Fruit fly (Drosophila melanogaster) whole organism, prepupa: ENCODE measurements around the gene Cp18.
A peak's percentile ranks its signal among the peaks of the same experiment; 100 is the strongest.

Experiments
- Blimp-1 ChIP-seq: fragments of 200-800 bp; sonication (Bioruptor generic); optimal IDR thresholded peaks from 3 replicates; lab custom pipeline; 2017; ENCODE audit warnings: missing biosample characterization, missing genetic modification characterization, mild to moderate bottlenecking, moderate library complexity, missing genetic modification reagents
- CG10631 ChIP-seq: fragments of 200-800 bp; sonication (Bioruptor generic); optimal IDR thresholded peaks from 2 replicates; lab custom pipeline; 2016; ENCODE audit warnings: missing biosample characterization, missing genetic modification characterization
- CG10669 ChIP-seq: fragments of 200-800 bp; sonication (Bioruptor generic); optimal IDR thresholded peaks from 3 replicates; lab custom pipeline; 2018; ENCODE audit warnings: missing biosample characterization, mild to moderate bottlenecking, missing genetic modification characterization, moderate library complexity
- CG11294 ChIP-seq: fragments of 200-800 bp; sonication (Bioruptor generic); IDR thresholded peaks from 2 replicates; pipeline ENCODE4 v1.3.6; 2022; ENCODE audit warnings: missing biosample characterization, missing genetic modification characterization
- CG11762 ChIP-seq: fragments of 200-800 bp; sonication (Bioruptor generic); optimal IDR thresholded peaks from 3 replicates; lab custom pipeline; 2016; ENCODE audit warnings: missing biosample characterization, missing genetic modification characterization; ENCODE audit not compliant: insufficient read depth
- CG15336 ChIP-seq: fragments of 200-800 bp; sonication (Bioruptor generic); IDR thresholded peaks from 2 replicates; pipeline ENCODE4 v1.3.6; 2022; ENCODE audit warnings: missing biosample characterization, missing genetic modification characterization
- CG31627 ChIP-seq: fragments of 200-800 bp; sonication (Bioruptor generic); optimal IDR thresholded peaks from 3 replicates; lab custom pipeline; 2016; ENCODE audit warnings: missing biosample characterization, missing genetic modification characterization
- CG32006 ChIP-seq: fragments of 200-800 bp; sonication (Bioruptor generic); optimal IDR thresholded peaks from 3 replicates; lab custom pipeline; 2017; ENCODE audit warnings: missing biosample characterization, mild to moderate bottlenecking, missing genetic modification characterization
- CG34406 ChIP-seq: fragments of 200-800 bp; sonication (Bioruptor generic); optimal IDR thresholded peaks from 3 replicates; lab custom pipeline; 2016; ENCODE audit warnings: missing biosample characterization, missing genetic modification characterization
- CG3919 ChIP-seq: fragments of 200-800 bp; sonication (Bioruptor generic); optimal IDR thresholded peaks from 3 replicates; lab custom pipeline; 2016; ENCODE audit warnings: missing biosample characterization, missing genetic modification characterization
- CG6163 ChIP-seq: fragments of 200-800 bp; sonication (Bioruptor generic); IDR thresholded peaks from 3 replicates; pipeline ENCODE4 v1.3.6; 2022; ENCODE audit warnings: missing biosample characterization, missing genetic modification characterization
- CG6276 ChIP-seq: fragments of 200-800 bp; sonication (Bioruptor generic); optimal IDR thresholded peaks from 2 replicates; lab custom pipeline; 2017; ENCODE audit warnings: missing biosample characterization, mild to moderate bottlenecking, missing genetic modification characterization
- CG6792 ChIP-seq: fragments of 200-800 bp; sonication (Bioruptor generic); optimal IDR thresholded peaks from 3 replicates; lab custom pipeline; 2016; ENCODE audit warnings: missing biosample characterization, missing genetic modification characterization
- CG6854 ChIP-seq: fragments of 200-800 bp; sonication (Bioruptor generic); optimal IDR thresholded peaks from 2 replicates; lab custom pipeline; 2017; ENCODE audit warnings: missing biosample characterization, mild to moderate bottlenecking, missing genetic modification characterization
- CG8119 ChIP-seq: fragments of 200-800 bp; sonication (Bioruptor generic); IDR thresholded peaks from 3 replicates; pipeline ENCODE4 v1.3.6; 2022; ENCODE audit warnings: missing biosample characterization, missing genetic modification characterization
- CG8319 ChIP-seq: fragments of 200-800 bp; sonication (Bioruptor generic); optimal IDR thresholded peaks from 3 replicates; lab custom pipeline; 2016; ENCODE audit warnings: missing biosample characterization, missing genetic modification characterization
- Eip75B ChIP-seq: fragments of 200-800 bp; sonication (Bioruptor generic); optimal IDR thresholded peaks from 3 replicates; lab custom pipeline; 2016; ENCODE audit warnings: missing biosample characterization, missing genetic modification characterization
- Eip78C ChIP-seq: fragments of 200-800 bp; sonication (Bioruptor generic); peaks from one replicate; lab custom pipeline; 2016; ENCODE audit warnings: missing biosample characterization, missing genetic modification characterization
- Eip93F ChIP-seq: fragments of 200-800 bp; sonication (Bioruptor generic); optimal IDR thresholded peaks from 2 replicates; lab custom pipeline; 2016; ENCODE audit warnings: missing biosample characterization, mild to moderate bottlenecking, missing genetic modification characterization
- Ets21C ChIP-seq: fragments of 200-800 bp; sonication (Bioruptor generic); optimal IDR thresholded peaks from 3 replicates; lab custom pipeline; 2016; ENCODE audit warnings: missing biosample characterization, missing genetic modification characterization
- Ets96B ChIP-seq: fragments of 200-800 bp; optimal IDR thresholded peaks from 2 replicates; lab custom pipeline; 2019; ENCODE audit warnings: missing biosample characterization, mild to moderate bottlenecking, missing genetic modification characterization, moderate library complexity
- Gug ChIP-seq: fragments of 200-800 bp; sonication (Bioruptor generic); IDR thresholded peaks from 2 replicates; pipeline ENCODE4 v1.3.6; 2022; ENCODE audit warnings: missing biosample characterization, missing genetic modification characterization
- Hr39 ChIP-seq: fragments of 200-800 bp; sonication (Bioruptor generic); optimal IDR thresholded peaks from 2 replicates; lab custom pipeline; 2016; ENCODE audit warnings: missing biosample characterization, missing genetic modification characterization
- Hr4 ChIP-seq: fragments of 200-800 bp; sonication (Bioruptor generic); optimal IDR thresholded peaks from 3 replicates; lab custom pipeline; 2016; ENCODE audit warnings: missing biosample characterization, missing genetic modification characterization
- Met ChIP-seq: fragments of 200-800 bp; sonication (Bioruptor generic); optimal IDR thresholded peaks from 3 replicates; lab custom pipeline; 2016; ENCODE audit warnings: missing biosample characterization, missing genetic modification characterization
- OdsH ChIP-seq: fragments of 200-800 bp; sonication (Bioruptor generic); optimal IDR thresholded peaks from 3 replicates; lab custom pipeline; 2016; ENCODE audit warnings: missing biosample characterization, missing genetic modification characterization
- Sox102F ChIP-seq: fragments of 200-800 bp; sonication (Bioruptor generic); optimal IDR thresholded peaks from 2 replicates; lab custom pipeline; 2016; ENCODE audit warnings: missing biosample characterization, mild to moderate bottlenecking, missing genetic modification characterization
- Sox14 ChIP-seq: fragments of 200-800 bp; sonication (Bioruptor generic); optimal IDR thresholded peaks from 3 replicates; lab custom pipeline; 2016; ENCODE audit warnings: missing biosample characterization, missing genetic modification characterization
- Sox15 ChIP-seq: fragments of 200-800 bp; sonication (Bioruptor generic); optimal IDR thresholded peaks from 3 replicates; lab custom pipeline; 2016; ENCODE audit warnings: missing biosample characterization, missing genetic modification characterization
- acj6 ChIP-seq: fragments of 200-800 bp; sonication (Bioruptor generic); optimal IDR thresholded peaks from 3 replicates; lab custom pipeline; 2016; ENCODE audit warnings: missing biosample characterization, missing genetic modification characterization
- cyc ChIP-seq: fragments of 200-800 bp; sonication (Bioruptor generic); optimal IDR thresholded peaks from 3 replicates; lab custom pipeline; 2016; ENCODE audit warnings: missing biosample characterization, missing genetic modification characterization
- dac ChIP-seq: fragments of 200-800 bp; sonication (Bioruptor generic); optimal IDR thresholded peaks from 2 replicates; lab custom pipeline; 2017; ENCODE audit warnings: missing biosample characterization, mild to moderate bottlenecking, missing genetic modification characterization
- eg ChIP-seq: fragments of 200-800 bp; sonication (Bioruptor generic); IDR thresholded peaks from 3 replicates; pipeline ENCODE4 v1.3.6; 2022; ENCODE audit warnings: missing biosample characterization, missing genetic modification characterization
- esn ChIP-seq: fragments of 200-800 bp; sonication (Bioruptor generic); optimal IDR thresholded peaks from 2 replicates; lab custom pipeline; 2016; ENCODE audit warnings: missing biosample characterization, mild to moderate bottlenecking, missing genetic modification characterization, moderate library complexity
- fd59A ChIP-seq: fragments of 200-800 bp; sonication (Bioruptor generic); optimal IDR thresholded peaks from 2 replicates; lab custom pipeline; 2017; ENCODE audit warnings: missing biosample characterization, mild to moderate bottlenecking, missing genetic modification characterization, missing genetic modification reagents
- fkh ChIP-seq: fragments of 200-800 bp; sonication (Bioruptor generic); optimal IDR thresholded peaks from 3 replicates; lab custom pipeline; 2017; ENCODE audit warnings: missing biosample characterization, mild to moderate bottlenecking, missing genetic modification characterization, moderate library complexity
- lz ChIP-seq: fragments of 200-800 bp; sonication (Bioruptor generic); optimal IDR thresholded peaks from 3 replicates; lab custom pipeline; 2016; ENCODE audit warnings: missing biosample characterization, missing genetic modification characterization
- pdm3 ChIP-seq: fragments of 200-800 bp; sonication (Bioruptor generic); optimal IDR thresholded peaks from 3 replicates; lab custom pipeline; 2016; ENCODE audit warnings: missing biosample characterization, missing genetic modification characterization
- spab ChIP-seq: fragments of 200-800 bp; sonication (Bioruptor generic); optimal IDR thresholded peaks from 2 replicates; lab custom pipeline; 2017; ENCODE audit warnings: missing biosample characterization, mild to moderate bottlenecking, missing genetic modification characterization, missing genetic modification reagents
- ss ChIP-seq, 2 experiments: fragments of 200-800 bp; sonication (Bioruptor generic); optimal IDR thresholded peaks; 2 replicates in 1 of 2; 3 replicates in 1 of 2; lab custom pipeline; 2017 to 2018; ENCODE audit warnings: mild to moderate bottlenecking in 2 of 2, missing biosample characterization in 2 of 2, missing genetic modification characterization in 2 of 2, moderate library complexity in 1 of 2
- svp ChIP-seq: fragments of 200-800 bp; sonication (Bioruptor generic); peaks from one replicate; lab custom pipeline; 2016; ENCODE audit warnings: missing biosample characterization, missing genetic modification characterization
- topi ChIP-seq: fragments of 200-800 bp; sonication (Bioruptor generic); optimal IDR thresholded peaks from 3 replicates; lab custom pipeline; 2016; ENCODE audit warnings: missing biosample characterization, missing genetic modification characterization
- vri ChIP-seq: fragments of 200-800 bp; sonication (Bioruptor generic); optimal IDR thresholded peaks from 3 replicates; lab custom pipeline; 2016; ENCODE audit warnings: missing biosample characterization, mild to moderate bottlenecking, missing genetic modification characterization

The Cp18 gene

dm6 chr3L:8682551-8683375, 43.8 kb upstream of the Cp18 start:
- peak; percentile 60 for TF ChIP-seq vri (GFP tag; lab: Kevin White, UChicago)
- peak; percentile 68 for TF ChIP-seq svp (GFP tag; lab: Kevin White, UChicago)
- TF ChIP-seq dac (GFP tag; lab: Kevin White, UChicago), result no peak
- TF ChIP-seq lz (GFP tag; lab: Kevin White, UChicago), result peak; percentile 21
- TF ChIP-seq Sox14 (GFP tag; lab: Kevin White, UChicago), result no peak
- peak; percentile 19 for TF ChIP-seq cyc (GFP tag; lab: Kevin White, UChicago)
- TF ChIP-seq Met (GFP tag; lab: Kevin White, UChicago), result peak; percentile 6
- TF ChIP-seq eg (GFP tag; lab: Robert Waterston, UW), result peak; percentile 33; the same call in 1 of the 3 replicates
- TF ChIP-seq Ets96B (tag; lab: Kevin White, UChicago), result peak; percentile 6
- peak; percentile 67 for TF ChIP-seq Eip78C (GFP tag; lab: Kevin White, UChicago)
- TF ChIP-seq CG10631 (GFP tag; lab: Kevin White, UChicago), result peak; percentile 26
- no peak for TF ChIP-seq CG31627 (GFP tag; lab: Kevin White, UChicago)
- peak; percentile 51 for TF ChIP-seq topi (GFP tag; lab: Kevin White, UChicago)
- peak; percentile 4 for TF ChIP-seq Hr39 (GFP tag; lab: Kevin White, UChicago)
- TF ChIP-seq esn (GFP tag; lab: Kevin White, UChicago), result peak; percentile 27

- no peak for TF ChIP-seq CG11294
- peak; percentile 58 for TF ChIP-seq svp (GFP tag; lab: Kevin White, UChicago)
- peak; percentile 80 for TF ChIP-seq fkh (GFP tag; lab: Kevin White, UChicago)
- TF ChIP-seq CG31627 (GFP tag; lab: Kevin White, UChicago), result no peak
- 0 out of 3 replicates have a peak, but pooled peaks have one; percentile 8 for TF ChIP-seq CG6163 (GFP tag; lab: Robert Waterston, UW)
- no peak for TF ChIP-seq OdsH (GFP tag; lab: Kevin White, UChicago)
- TF ChIP-seq CG8119 (GFP tag; lab: Robert Waterston, UW), result no peak
- TF ChIP-seq pdm3 (GFP tag; lab: Kevin White, UChicago), result no peak
- TF ChIP-seq CG6854, result no peak
- TF ChIP-seq, all 60 proteins: peak for 3
These were observed 42.8 kb upstream of the Cp18 start for dm6 chr3L:8683773-8684172.

dm6 chr3L:8684419-8685081, 42.0 kb upstream of the Cp18 start:
- TF ChIP-seq svp (GFP tag; lab: Kevin White, UChicago) (peak; percentile 6), eg (GFP tag; lab: Robert Waterston, UW) (no peak), Eip78C (GFP tag; lab: Kevin White, UChicago) (no peak), CG8319 (GFP tag; lab: Kevin White, UChicago) (no peak), CG3919 (GFP tag; lab: Kevin White, UChicago) (peak; percentile 7), lz (GFP tag; lab: Kevin White, UChicago) (peak; percentile 48), Eip75B (GFP tag; lab: Kevin White, UChicago) (no peak), acj6 (peak; percentile 52), CG15336 (GFP tag; lab: Robert Waterston, UW) (no peak), Hr39 (GFP tag; lab: Kevin White, UChicago) (peak; percentile 56), Sox15 (GFP tag; lab: Kevin White, UChicago) (peak; percentile 27), Hr4 (GFP tag; lab: Kevin White, UChicago) (peak; percentile 12), CG34406 (GFP tag; lab: Kevin White, UChicago) (peak; percentile 38), pdm3 (GFP tag; lab: Kevin White, UChicago) (peak; percentile 23), CG32006 (GFP tag; lab: Kevin White, UChicago) (peak; percentile 31), Ets21C (GFP tag; lab: Kevin White, UChicago) (peak; percentile 23), CG11762 (GFP tag; lab: Kevin White, UChicago) (no peak), CG31627 (GFP tag; lab: Kevin White, UChicago) (peak; percentile 52), fd59A (GFP tag; lab: Kevin White, UChicago) (no peak), CG10669 (GFP tag; lab: Kevin White, UChicago) (no peak), CG6163 (GFP tag; lab: Robert Waterston, UW) (0 out of 3 replicates have a peak, but pooled peaks have one; percentile 20), Gug (GFP tag; lab: Robert Waterston, UW) (no peak), CG6792 (GFP tag; lab: Kevin White, UChicago) (peak; percentile 32), CG6276 (GFP tag; lab: Kevin White, UChicago) (no peak), ss (GFP tag; optimal IDR thresholded peaks at IDR 0.05; lab: Kevin White, UChicago) (no peak), spab (no peak), Sox14 (GFP tag; lab: Kevin White, UChicago) (peak; percentile 37), Blimp-1 (no peak), Sox102F (GFP tag; lab: Kevin White, UChicago) (peak; percentile 14), Met (GFP tag; lab: Kevin White, UChicago) (peak; percentile 60), Eip93F (GFP tag; lab: Kevin White, UChicago) (no peak)
